Worm (Caenorhabditis elegans) whole organism, midembryonic: Measurements from ENCODE around the gene pho-6.

ENCODE experiments used
- T22C8.4 ChIP-seq: fragments of 200-800 bp; sonication (Bioruptor generic); IDR thresholded peaks from 2 replicates; pipeline ENCODE4 v1.3.6; 2022; ENCODE audit warnings: missing genetic modification characterization, missing compliant biosample characterization
- cog-1 ChIP-seq: sonication (generic microtip); optimal IDR thresholded peaks from 2 replicates; lab custom pipeline; 2016; ENCODE audit warnings: missing genetic modification characterization, missing compliant biosample characterization
- flt-1 ChIP-seq: fragments of 200-800 bp; sonication (Bioruptor generic); IDR thresholded peaks from 2 replicates; pipeline ENCODE4 v1.3.6; 2022; ENCODE audit warnings: missing genetic modification characterization, missing compliant biosample characterization
- klf-2 ChIP-seq: fragments of 200-800 bp; sonication (Bioruptor generic); conservative IDR thresholded peaks from 2 replicates; pipeline ENCODE4 v1.3.6; 2022; ENCODE audit warnings: missing genetic modification reagents, missing genetic modification characterization, missing compliant biosample characterization
- med-1 ChIP-seq: sonication (generic microtip); optimal IDR thresholded peaks from 2 replicates; lab custom pipeline; 2017; ENCODE audit warnings: missing genetic modification characterization, mild to moderate bottlenecking, missing compliant biosample characterization, antibody characterized with exemption, missing genetic modification reagents; ENCODE audit not compliant: insufficient read depth
- ref-1 ChIP-seq: fragments of 200-800 bp; sonication (Bioruptor generic); conservative IDR thresholded peaks from 2 replicates; pipeline ENCODE4 v1.3.6; 2022; ENCODE audit warnings: missing genetic modification reagents, missing genetic modification characterization, missing compliant biosample characterization
- tab-1 ChIP-seq: fragments of 200-800 bp; sonication (Bioruptor generic); IDR thresholded peaks from 2 replicates; pipeline ENCODE4 v1.3.6; 2022; ENCODE audit warnings: missing genetic modification characterization, missing compliant biosample characterization
- ztf-23 ChIP-seq: fragments of 200-800 bp; sonication (Bioruptor generic); IDR thresholded peaks from 2 replicates; pipeline ENCODE4 v1.3.6; 2022; ENCODE audit warnings: missing genetic modification reagents, missing genetic modification characterization, missing compliant biosample characterization
- ztf-29 ChIP-seq: fragments of 200-800 bp; sonication (Bioruptor generic); IDR thresholded peaks from 2 replicates; pipeline ENCODE4 v1.3.6; 2022; ENCODE audit warnings: missing genetic modification reagents, missing genetic modification characterization, missing compliant biosample characterization

Gene pho-6

ce11 chrV:8355435-8356212 lies 38.6 kb downstream of the pho-6 start, which contains the start of gene mom-2:
Gene mom-2, plus strand, starts transcription at chrV:8355988.
- TF ChIP-seq ztf-23 (GFP tag; lab: Robert Waterston, UW) = no peak
- no peak for TF ChIP-seq T22C8.4 (GFP tag; lab: Robert Waterston, UW)
- no peak for TF ChIP-seq flt-1 (GFP tag; lab: Robert Waterston, UW)
- no peak for TF ChIP-seq ref-1 (GFP tag; lab: Robert Waterston, UW)
- no peak for TF ChIP-seq med-1
- no peak for TF ChIP-seq cog-1
- no peak for TF ChIP-seq tab-1
- no peak for TF ChIP-seq ztf-29 (GFP tag; lab: Robert Waterston, UW)
- TF ChIP-seq klf-2 = no peak

DNA sequence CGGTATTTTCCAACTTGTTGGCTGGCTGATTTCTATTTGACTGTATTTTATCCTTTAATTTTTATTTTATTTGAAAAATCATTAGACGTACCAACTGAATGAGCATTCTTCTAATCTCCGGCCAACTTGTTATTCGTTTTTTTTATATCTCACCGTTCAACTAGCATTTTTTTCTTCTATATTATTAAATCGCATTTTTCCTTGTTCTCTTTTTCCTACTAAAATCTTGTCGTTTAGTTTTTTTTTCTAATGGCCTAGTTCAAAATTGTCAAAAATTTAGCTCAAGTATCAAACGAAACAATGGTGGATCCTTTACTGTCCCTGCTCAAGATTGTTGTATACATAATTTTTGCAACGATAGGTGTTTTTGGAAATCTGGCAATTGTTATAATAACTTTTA lies 42.9 kb downstream of the pho-6 start, which contains the start of gene srsx-22:
srsx-22 (plus strand) TSS at position 301 of the 400 bp plus-strand sequence.
- TF ChIP-seq ztf-29 (GFP tag; lab: Robert Waterston, UW) (no peak), tab-1 (no peak), flt-1 (GFP tag; lab: Robert Waterston, UW) (no peak), cog-1 (no peak), med-1 (no peak), ztf-23 (GFP tag; lab: Robert Waterston, UW) (no peak), klf-2 (no peak), ref-1 (GFP tag; lab: Robert Waterston, UW) (no peak), T22C8.4 (GFP tag; lab: Robert Waterston, UW) (no peak)

DNA sequence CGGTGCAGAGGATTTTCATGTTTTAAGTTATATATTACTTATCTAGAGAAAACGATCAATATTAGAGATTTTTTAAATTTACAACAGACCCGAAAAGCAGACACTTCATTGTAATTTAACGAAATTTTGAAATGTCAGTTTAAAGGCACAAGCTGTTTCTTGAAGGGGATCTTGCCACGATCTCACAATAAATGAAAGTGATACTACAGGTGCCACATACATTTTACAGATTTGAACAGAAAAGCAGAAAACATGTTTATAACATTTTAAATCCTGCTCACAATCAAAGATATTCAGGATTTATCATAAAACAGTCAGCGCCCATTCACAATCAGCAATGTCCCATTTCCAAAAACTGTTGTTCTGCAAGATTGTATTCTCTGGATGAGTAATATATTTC lies 44.3 kb downstream of the pho-6 start:
- TF ChIP-seq ztf-29 (GFP tag; lab: Robert Waterston, UW) (no peak), med-1 (no peak), flt-1 (GFP tag; lab: Robert Waterston, UW) (no peak)

- TF ChIP-seq tab-1 = no peak
- TF ChIP-seq flt-1 (GFP tag; lab: Robert Waterston, UW) = peak; percentile 48; the same call in 1 of the 2 replicates
- peak; percentile 72 for TF ChIP-seq cog-1
- peak; percentile 65; the same call in 1 of the 2 replicates for TF ChIP-seq ztf-23 (GFP tag; lab: Robert Waterston, UW)
Measured at ce11 chrV:8348959-8349389, 45.3 kb downstream of the pho-6 start.

- TF ChIP-seq ztf-23 (GFP tag; lab: Robert Waterston, UW) = no peak
- no peak for TF ChIP-seq flt-1 (GFP tag; lab: Robert Waterston, UW)
- no peak for TF ChIP-seq ztf-29 (GFP tag; lab: Robert Waterston, UW)
- no peak for TF ChIP-seq tab-1
- TF ChIP-seq ref-1 (GFP tag; lab: Robert Waterston, UW) = no peak
Measured at ce11 chrV:8345436-8345835, 48.8 kb downstream of the pho-6 start, which contains the start of gene C08D8.1. Gene C08D8.1, plus strand, starts transcription at chrV:8345759.

DNA sequence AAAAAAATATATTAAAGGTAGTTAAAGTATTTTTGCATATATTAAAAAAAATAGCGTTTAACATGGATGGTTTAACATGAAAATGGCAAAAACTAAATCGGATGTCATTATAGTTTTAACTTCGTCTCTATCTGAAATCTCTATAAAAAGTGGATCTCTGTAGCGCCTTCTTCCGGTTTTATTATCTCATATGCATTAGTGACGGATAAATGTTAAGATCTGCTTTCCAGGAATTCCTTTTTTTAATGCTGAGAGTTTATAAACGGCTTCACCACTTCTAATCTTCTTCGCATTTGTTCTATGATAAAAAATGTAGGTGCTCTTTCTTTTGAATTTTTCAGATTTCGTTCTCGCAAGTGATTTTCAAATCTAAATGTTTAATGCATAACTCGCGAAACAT lies 51.8 kb downstream of the pho-6 start:
- TF ChIP-seq ref-1 (GFP tag; lab: Robert Waterston, UW) (no peak), klf-2 (no peak), T22C8.4 (GFP tag; lab: Robert Waterston, UW) (no peak), flt-1 (GFP tag; lab: Robert Waterston, UW) (no peak), ztf-29 (GFP tag; lab: Robert Waterston, UW) (no peak), cog-1 (no peak), med-1 (no peak), tab-1 (no peak), ztf-23 (GFP tag; lab: Robert Waterston, UW) (no peak)
